Fruit fly (Drosophila melanogaster): ENCODE data around the gene CG7214.

DNA sequence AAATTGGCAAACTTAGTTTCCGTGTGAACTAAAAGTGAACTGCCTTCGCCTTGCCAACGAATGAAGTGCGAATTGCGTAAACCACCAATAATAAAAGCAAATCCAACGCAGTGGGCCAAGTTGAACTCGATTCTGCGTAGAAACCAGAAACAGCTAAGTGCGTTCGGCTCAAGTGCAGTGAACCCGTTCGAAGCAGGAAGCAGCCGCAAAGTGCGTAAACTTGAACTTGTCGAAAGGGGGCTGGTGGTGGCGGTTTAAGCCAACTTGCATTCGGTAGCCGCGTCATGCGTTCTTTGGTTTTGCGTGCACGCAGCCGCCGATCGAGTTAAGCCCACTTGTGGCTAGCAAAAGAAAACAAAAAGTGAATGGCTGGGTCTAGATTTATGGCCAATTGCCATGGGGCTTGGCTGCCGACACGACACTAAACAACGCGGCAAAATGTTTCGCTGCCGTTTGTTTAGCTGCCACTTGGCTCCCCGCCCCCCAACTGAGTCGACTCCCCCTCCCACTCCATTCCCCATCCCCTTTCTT lies 6.1 kb upstream of the CG7214 start:
- TF ChIP-seq CG11617 (GFP tag; optimal IDR thresholded peaks at IDR 0.05) (no peak), kay (GFP tag; ENCODE audit: borderline replicate concordance) (no peak), CG14711 (tag; optimal IDR thresholded peaks at IDR 0.05) (no peak), cic (GFP tag; optimal IDR thresholded peaks at IDR 0.05) (no peak), Hr96 (GFP tag; optimal IDR thresholded peaks at IDR 0.05) (no peak), pad (GFP tag; optimal IDR thresholded peaks at IDR 0.05) (no peak)

Data from whole organism, adult.